Worm (Caenorhabditis elegans) whole organism, midembryonic: ENCODE results near the gene F11A10.6.
"Not testable (repeated sequence)": the region's sequence is repeated elsewhere in the genome, so short reads cannot be mapped to it uniquely, and the experiment has no call there.

Experiments
- T22C8.4 ChIP-seq: fragments of 200-800 bp; sonication (Bioruptor generic); IDR thresholded peaks from 2 replicates; pipeline ENCODE4 v1.3.6; 2022; ENCODE audit warnings: missing genetic modification characterization, missing compliant biosample characterization
- cog-1 ChIP-seq: sonication (generic microtip); optimal IDR thresholded peaks from 2 replicates; lab custom pipeline; 2016; ENCODE audit warnings: missing genetic modification characterization, missing compliant biosample characterization
- flt-1 ChIP-seq: fragments of 200-800 bp; sonication (Bioruptor generic); IDR thresholded peaks from 2 replicates; pipeline ENCODE4 v1.3.6; 2022; ENCODE audit warnings: missing genetic modification characterization, missing compliant biosample characterization
- klf-2 ChIP-seq: fragments of 200-800 bp; sonication (Bioruptor generic); conservative IDR thresholded peaks from 2 replicates; pipeline ENCODE4 v1.3.6; 2022; ENCODE audit warnings: missing genetic modification reagents, missing genetic modification characterization, missing compliant biosample characterization
- med-1 ChIP-seq: sonication (generic microtip); optimal IDR thresholded peaks from 2 replicates; lab custom pipeline; 2017; ENCODE audit warnings: missing genetic modification characterization, mild to moderate bottlenecking, missing compliant biosample characterization, antibody characterized with exemption, missing genetic modification reagents; ENCODE audit not compliant: insufficient read depth
- ref-1 ChIP-seq: fragments of 200-800 bp; sonication (Bioruptor generic); conservative IDR thresholded peaks from 2 replicates; pipeline ENCODE4 v1.3.6; 2022; ENCODE audit warnings: missing genetic modification reagents, missing genetic modification characterization, missing compliant biosample characterization
- tab-1 ChIP-seq: fragments of 200-800 bp; sonication (Bioruptor generic); IDR thresholded peaks from 2 replicates; pipeline ENCODE4 v1.3.6; 2022; ENCODE audit warnings: missing genetic modification characterization, missing compliant biosample characterization
- ztf-23 ChIP-seq: fragments of 200-800 bp; sonication (Bioruptor generic); IDR thresholded peaks from 2 replicates; pipeline ENCODE4 v1.3.6; 2022; ENCODE audit warnings: missing genetic modification reagents, missing genetic modification characterization, missing compliant biosample characterization
- ztf-29 ChIP-seq: fragments of 200-800 bp; sonication (Bioruptor generic); IDR thresholded peaks from 2 replicates; pipeline ENCODE4 v1.3.6; 2022; ENCODE audit warnings: missing genetic modification reagents, missing genetic modification characterization, missing compliant biosample characterization

F11A10.6 gene

DNA sequence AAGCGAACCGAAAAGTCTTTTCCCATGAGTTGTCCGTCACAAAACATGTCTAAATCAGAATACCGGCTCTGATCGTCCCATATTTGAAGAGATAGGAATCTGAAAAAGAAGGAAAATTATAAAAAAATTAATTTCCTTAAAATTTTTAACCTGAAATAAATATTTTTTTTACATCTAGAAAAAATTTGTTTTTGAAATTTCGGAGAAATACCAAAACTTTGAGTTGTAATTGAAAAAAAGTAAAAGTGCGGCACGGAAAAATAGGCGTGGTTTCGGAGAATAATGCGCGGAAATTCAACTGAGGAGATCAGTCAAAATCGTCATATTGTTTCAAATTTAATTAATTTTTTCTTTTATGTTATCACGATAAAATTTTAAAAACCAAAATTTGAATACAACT lies at the start of gene F11A10.6:
F11A10.6 (minus strand) TSS at position 101 of the 400 bp plus-strand sequence.
- TF ChIP-seq ztf-29 (GFP tag; lab: Robert Waterston, UW) = no peak
- TF ChIP-seq ref-1 (GFP tag; lab: Robert Waterston, UW) = no peak
- no peak for TF ChIP-seq T22C8.4 (GFP tag; lab: Robert Waterston, UW)
- TF ChIP-seq ztf-23 (GFP tag; lab: Robert Waterston, UW) = no peak
- TF ChIP-seq med-1 (GFP tag; lab: Kevin White, UChicago) = no peak

DNA sequence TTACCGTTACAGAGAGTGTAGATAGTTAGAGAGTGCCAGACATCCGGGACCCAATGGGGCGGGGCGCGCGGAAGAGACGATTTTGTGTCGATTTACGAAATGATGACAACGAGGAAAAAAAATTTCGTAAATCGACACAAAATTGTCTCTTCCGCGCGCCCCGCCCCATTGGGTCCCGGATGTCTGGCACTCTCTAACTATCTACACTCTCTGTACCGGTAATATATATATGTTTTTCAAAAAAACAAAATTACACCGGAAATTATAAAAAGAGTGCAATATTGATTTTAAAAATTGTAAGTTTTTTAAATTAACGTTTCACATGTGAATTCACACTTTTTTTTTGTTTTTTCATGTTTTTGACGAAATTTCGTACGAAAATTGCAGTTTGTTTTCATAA lies 48.6 kb upstream of the F11A10.6 start, which contains the start of gene B0001.4:
B0001.4 (minus strand) TSS at position 101 of the 400 bp plus-strand sequence.
- TF ChIP-seq flt-1; cog-1 (tag; lab: Kevin White, UChicago); ref-1 (GFP tag; lab: Robert Waterston, UW): not testable (repeated sequence)

DNA sequence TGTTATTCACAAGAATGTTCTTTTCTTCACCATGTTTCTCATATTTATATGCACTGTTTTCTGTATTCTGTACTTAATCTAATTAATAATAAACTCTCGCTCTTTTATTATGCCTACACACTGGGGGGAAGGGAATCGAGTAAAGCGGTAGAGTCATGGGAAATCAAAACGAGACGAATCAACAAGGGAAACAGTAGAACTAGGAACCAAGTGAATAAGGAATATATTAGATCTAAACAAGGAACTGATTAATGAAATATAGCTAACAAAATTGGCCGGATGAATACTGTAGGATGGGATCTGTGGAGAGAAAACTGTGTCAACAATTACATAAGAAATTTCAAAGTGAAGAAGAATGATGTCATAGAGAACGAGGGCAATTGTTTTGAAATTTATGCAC lies 45.5 kb upstream of the F11A10.6 start:
- TF ChIP-seq ztf-23 (GFP tag; lab: Robert Waterston, UW) (no peak), T22C8.4 (GFP tag; lab: Robert Waterston, UW) (no peak), ztf-29 (GFP tag; lab: Robert Waterston, UW) (no peak), cog-1 (tag; lab: Kevin White, UChicago) (no peak), flt-1 (no peak), tab-1 (no peak), med-1 (GFP tag; lab: Kevin White, UChicago) (no peak), klf-2 (no peak), ref-1 (GFP tag; lab: Robert Waterston, UW) (no peak)

DNA sequence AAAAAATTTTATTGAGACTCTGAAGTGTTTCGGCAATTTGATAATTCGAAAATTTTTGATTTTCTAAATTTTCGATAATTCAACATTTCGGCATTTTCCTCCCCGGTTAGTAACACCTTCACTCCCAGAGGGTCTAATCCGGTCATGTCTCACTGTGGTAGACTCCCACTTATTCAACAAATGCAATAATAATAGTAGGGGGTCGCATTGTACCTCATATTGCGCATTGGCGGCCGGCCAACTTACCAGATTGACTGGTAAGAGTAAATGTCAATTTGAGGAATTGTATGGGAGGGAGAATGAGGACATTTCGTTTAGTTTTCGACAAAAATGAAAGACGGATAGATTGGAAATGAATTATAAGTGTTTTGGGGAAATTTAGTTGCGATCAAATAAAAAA lies 44.3 kb upstream of the F11A10.6 start:
- TF ChIP-seq flt-1 (no peak; the same call in 1 of the 2 replicates), tab-1 (no peak), klf-2 (no peak), ztf-29 (GFP tag; lab: Robert Waterston, UW) (no peak), med-1 (GFP tag; lab: Kevin White, UChicago) (no peak), ref-1 (GFP tag; lab: Robert Waterston, UW) (no peak), ztf-23 (GFP tag; lab: Robert Waterston, UW) (no peak), T22C8.4 (GFP tag; lab: Robert Waterston, UW) (no peak)

DNA sequence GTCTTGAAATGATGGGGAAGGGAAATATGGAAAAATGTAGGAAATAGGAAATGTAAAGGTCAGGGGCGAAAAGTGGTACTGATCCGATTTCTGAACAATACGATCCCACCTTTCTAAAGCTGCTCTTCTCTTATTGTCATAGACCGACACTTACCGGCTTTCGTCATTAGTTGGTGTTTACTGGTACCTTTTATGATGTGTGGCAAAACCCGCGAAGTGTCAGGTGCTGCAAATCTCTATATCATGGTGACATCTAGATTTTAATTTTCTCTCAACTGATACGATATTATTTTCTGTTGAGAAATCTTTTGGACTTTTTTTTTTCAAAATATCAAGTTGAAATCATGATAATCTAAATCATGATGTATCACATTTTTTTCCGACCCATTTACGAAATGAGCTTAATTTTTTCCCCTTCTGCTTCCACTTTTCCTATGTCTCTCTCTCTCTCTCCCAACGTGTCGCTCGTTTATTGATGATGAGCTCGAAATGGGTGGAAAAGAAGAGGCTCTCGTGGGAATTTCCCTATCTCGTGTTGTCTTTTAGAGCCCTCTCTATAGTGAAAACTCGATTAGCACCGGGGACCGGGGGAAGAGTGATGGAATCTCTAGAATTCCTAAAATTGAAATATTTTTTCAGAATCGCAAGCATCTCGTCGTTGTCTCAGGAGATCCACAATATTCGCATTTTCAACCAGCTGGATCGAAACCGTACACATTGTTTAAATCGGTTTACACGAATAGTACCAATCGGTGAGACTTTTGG lies 42.0 kb upstream of the F11A10.6 start:
- TF ChIP-seq ztf-29 (GFP tag; lab: Robert Waterston, UW) (no peak), ref-1 (GFP tag; lab: Robert Waterston, UW) (no peak)

DNA sequence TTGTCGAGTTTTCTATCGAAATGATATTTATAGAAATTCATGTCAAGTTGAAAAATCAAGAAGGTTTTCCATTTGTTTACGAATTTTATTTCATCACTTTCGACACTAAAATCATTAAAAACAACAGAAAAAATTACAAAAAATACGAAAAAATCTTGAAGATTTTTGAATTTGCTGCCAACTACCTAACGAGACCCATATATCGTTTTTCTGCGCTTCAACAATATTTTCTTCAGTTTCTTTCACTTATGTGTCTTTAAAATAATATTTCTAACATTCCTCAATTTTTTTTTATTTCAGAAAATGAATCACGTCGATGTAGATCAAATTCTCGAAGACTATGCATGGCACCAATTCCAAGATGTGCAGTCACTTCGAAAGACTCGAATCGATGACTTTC lies 39.8 kb upstream of the F11A10.6 start, which contains the start of gene lin-24:
lin-24 (plus strand) TSS at position 301 of the 400 bp plus-strand sequence.
- TF ChIP-seq med-1 (GFP tag; lab: Kevin White, UChicago) = no peak
- TF ChIP-seq flt-1 = no peak
- no peak for TF ChIP-seq klf-2
- TF ChIP-seq cog-1 (tag; lab: Kevin White, UChicago) = no peak
- TF ChIP-seq ztf-23 (GFP tag; lab: Robert Waterston, UW) = no peak
- TF ChIP-seq T22C8.4 (GFP tag; lab: Robert Waterston, UW) = no peak
- TF ChIP-seq tab-1 = no peak
- TF ChIP-seq ref-1 (GFP tag; lab: Robert Waterston, UW) = no peak
- TF ChIP-seq ztf-29 (GFP tag; lab: Robert Waterston, UW) = no peak

DNA sequence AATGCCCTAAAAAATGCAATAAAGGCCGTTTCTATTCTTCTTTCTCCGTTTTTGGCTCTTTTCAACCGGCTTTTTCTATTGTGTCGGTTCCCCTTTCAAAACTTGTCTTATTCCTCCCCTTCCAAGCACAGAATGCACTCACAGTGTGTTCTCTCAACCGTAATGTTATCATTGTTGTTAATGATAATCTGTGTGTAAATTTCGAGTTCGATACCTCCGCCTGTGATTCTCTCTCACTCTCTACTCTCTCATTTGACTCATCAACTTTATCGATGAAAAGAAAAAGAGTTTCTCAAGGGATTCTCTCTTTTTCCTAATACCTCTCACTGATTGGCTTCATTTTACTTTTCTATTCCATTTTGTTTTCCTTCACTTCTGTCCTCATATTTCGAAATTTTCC lies 39.3 kb upstream of the F11A10.6 start:
- TF ChIP-seq ztf-29 (GFP tag; lab: Robert Waterston, UW) (no peak), T22C8.4 (GFP tag; lab: Robert Waterston, UW) (no peak), klf-2 (no peak), med-1 (GFP tag; lab: Kevin White, UChicago) (no peak), ztf-23 (GFP tag; lab: Robert Waterston, UW) (no peak)

DNA sequence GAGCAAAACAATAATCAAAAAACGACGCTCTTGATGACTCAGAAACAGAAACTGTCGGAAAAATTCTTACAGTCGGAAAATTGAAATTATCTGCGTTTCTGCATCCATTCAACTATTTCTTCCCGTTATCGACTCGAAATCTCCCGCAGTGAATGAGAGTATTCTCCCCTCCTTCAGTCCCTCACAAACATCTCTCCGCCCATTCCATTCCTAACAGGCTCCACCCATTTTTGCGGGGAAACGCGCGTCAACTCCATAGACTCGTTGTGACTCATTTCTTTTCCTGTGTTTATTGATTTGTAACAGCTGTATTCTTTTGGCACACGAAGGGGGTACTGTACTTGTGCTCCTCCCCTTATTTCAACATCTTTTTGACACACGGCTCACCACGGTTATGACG lies 38.4 kb upstream of the F11A10.6 start:
- TF ChIP-seq flt-1 (no peak), cog-1 (tag; lab: Kevin White, UChicago) (no peak), T22C8.4 (GFP tag; lab: Robert Waterston, UW) (no peak), med-1 (GFP tag; lab: Kevin White, UChicago) (no peak), ztf-29 (GFP tag; lab: Robert Waterston, UW) (no peak)

DNA sequence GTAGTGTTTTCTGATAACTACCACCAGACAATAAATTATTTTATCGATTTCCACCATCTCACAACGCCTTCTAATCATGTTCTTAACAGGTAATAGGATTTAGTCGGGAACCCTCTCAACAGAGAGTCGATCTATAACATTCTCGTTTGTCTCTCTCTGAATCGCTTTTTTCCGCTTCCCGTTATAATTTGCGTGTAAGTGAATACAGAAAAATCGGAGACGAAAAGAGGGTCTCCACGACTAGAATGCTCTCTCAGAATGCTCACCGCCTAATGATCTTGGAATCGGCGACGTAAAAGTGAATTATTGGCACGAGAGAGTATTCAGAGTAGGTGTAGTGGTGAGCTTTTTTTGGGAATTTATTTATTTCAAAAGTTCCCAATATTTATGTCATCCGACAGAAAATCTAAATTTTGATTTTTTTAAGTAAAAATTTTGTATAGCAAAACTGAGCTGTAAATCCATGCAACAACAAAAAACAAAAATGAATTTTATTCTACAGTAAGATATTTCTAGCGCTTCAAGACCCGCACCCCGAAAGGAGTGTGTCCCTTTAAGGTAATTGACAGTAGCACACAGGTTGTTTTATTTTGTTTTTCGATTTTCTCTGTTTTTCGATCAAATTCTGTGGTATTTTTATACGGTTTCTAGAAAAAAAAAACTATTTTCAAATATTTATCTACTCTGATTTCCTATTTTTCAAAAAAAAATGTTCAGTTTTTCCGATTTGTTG lies 37.5 kb upstream of the F11A10.6 start:
- TF ChIP-seq ztf-23 (GFP tag; lab: Robert Waterston, UW) (no peak), klf-2 (no peak), tab-1 (no peak), ref-1 (GFP tag; lab: Robert Waterston, UW) (no peak), med-1 (GFP tag; lab: Kevin White, UChicago) (no peak), T22C8.4 (GFP tag; lab: Robert Waterston, UW) (no peak), ztf-29 (GFP tag; lab: Robert Waterston, UW) (no peak), cog-1 (tag; lab: Kevin White, UChicago) (no peak), flt-1 (no peak)
